Worm (Caenorhabditis elegans) whole organism, early embryonic: Measurements from ENCODE around the gene srt-70.

Source experiments
- B0310.2 ChIP-seq: sonication (generic microtip); optimal IDR thresholded peaks from 2 replicates; lab custom pipeline; 2016; ENCODE audit warnings: mild to moderate bottlenecking, missing genetic modification characterization, missing compliant biosample characterization
- F13C5.2 ChIP-seq: sonication (generic microtip); optimal IDR thresholded peaks from 2 replicates; lab custom pipeline; 2017; ENCODE audit warnings: mild to moderate bottlenecking, missing genetic modification characterization, inconsistent platforms, missing compliant biosample characterization
- aly-1 ChIP-seq: sonication (generic microtip); optimal IDR thresholded peaks from 2 replicates; lab custom pipeline; 2016; ENCODE audit warnings: missing genetic modification characterization, missing compliant biosample characterization
- ama-1 ChIP-seq: fragments of 150-350 bp; optimal IDR thresholded peaks from 2 replicates; lab custom pipeline; 2014
- ceh-13 ChIP-seq: fragments of 200-800 bp; sonication (Bioruptor generic); optimal IDR thresholded peaks from 2 replicates; lab custom pipeline; 2018; ENCODE audit warnings: mild to moderate bottlenecking, missing genetic modification characterization, missing compliant biosample characterization
- ceh-36 ChIP-seq: sonication (generic microtip); optimal IDR thresholded peaks from 2 replicates; lab custom pipeline; 2016; ENCODE audit warnings: missing genetic modification characterization, inconsistent platforms, missing compliant biosample characterization
- ets-7 ChIP-seq: sonication (generic microtip); optimal IDR thresholded peaks from 2 replicates; lab custom pipeline; 2016; ENCODE audit warnings: missing genotype, missing genetic modification characterization, missing compliant biosample characterization
- flt-1 ChIP-seq: fragments of 200-800 bp; sonication (Bioruptor generic); IDR thresholded peaks from 2 replicates; pipeline ENCODE4 v1.3.6; 2022; ENCODE audit warnings: missing genetic modification characterization, missing compliant biosample characterization
- hmbx-1 ChIP-seq: sonication (generic microtip); optimal IDR thresholded peaks from 2 replicates; lab custom pipeline; 2016; ENCODE audit warnings: mild to moderate bottlenecking, missing genetic modification characterization, missing compliant biosample characterization
- hmg-4 ChIP-seq: fragments of 200-800 bp; sonication (Bioruptor generic); optimal IDR thresholded peaks from 2 replicates; lab custom pipeline; 2018; ENCODE audit warnings: mild to moderate bottlenecking, missing genetic modification characterization, missing compliant biosample characterization
- hnd-1 ChIP-seq: sonication (generic microtip); optimal IDR thresholded peaks from 2 replicates; lab custom pipeline; 2016; ENCODE audit warnings: missing genetic modification characterization, missing compliant biosample characterization
- pes-1 ChIP-seq: fragments of 200-800 bp; sonication (Bioruptor generic); IDR thresholded peaks from 2 replicates; pipeline ENCODE4 v1.3.6; 2022; ENCODE audit warnings: missing genetic modification reagents, missing genetic modification characterization, missing compliant biosample characterization
- scrt-1 ChIP-seq: fragments of 200-800 bp; sonication (Bioruptor generic); IDR thresholded peaks from 2 replicates; pipeline ENCODE4 v1.3.6; 2022; ENCODE audit warnings: missing genetic modification characterization, missing compliant biosample characterization
- sea-1 ChIP-seq: fragments of 200-800 bp; sonication (Bioruptor generic); conservative IDR thresholded peaks from 2 replicates; pipeline ENCODE4 v1.3.6; 2022; ENCODE audit warnings: missing genetic modification characterization, missing compliant biosample characterization
- tbx-11 ChIP-seq: fragments of 200-800 bp; sonication (Bioruptor generic); IDR thresholded peaks from 2 replicates; pipeline ENCODE4 v1.3.6; 2022; ENCODE audit warnings: missing genetic modification characterization, missing compliant biosample characterization
- tbx-37 ChIP-seq: fragments of 200-800 bp; sonication (Bioruptor generic); conservative IDR thresholded peaks from 2 replicates; pipeline ENCODE4 v1.3.6; 2022; ENCODE audit warnings: missing genetic modification reagents, missing genetic modification characterization, missing compliant biosample characterization
- tra-4 ChIP-seq: sonication (generic microtip); optimal IDR thresholded peaks from 2 replicates; lab custom pipeline; 2017; ENCODE audit warnings: missing genetic modification characterization, missing compliant biosample characterization

Gene srt-70

DNA sequence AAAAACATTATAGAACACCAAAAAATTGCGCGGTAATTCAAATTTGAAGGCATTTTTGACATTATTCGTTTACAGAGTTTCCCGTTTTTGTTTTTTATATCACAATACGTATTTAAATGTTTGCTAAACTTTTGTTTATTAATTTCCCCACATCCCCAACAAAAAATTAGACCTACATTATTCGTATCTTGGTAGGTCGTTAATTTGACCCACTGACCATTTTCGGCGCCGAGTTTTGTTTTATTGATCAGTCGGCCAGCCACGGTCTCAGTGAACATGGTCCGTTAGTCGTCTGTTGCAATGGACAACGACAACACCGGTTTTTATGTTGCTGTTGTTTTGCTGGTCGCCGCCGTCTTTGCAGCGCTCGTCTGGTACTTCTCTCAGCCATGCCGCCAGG is 19.4 kb downstream of the srt-70 start, which contains the start of gene B0238.15:
B0238.15 (plus strand) TSS at position 301 of the 400 bp plus-strand sequence.
- TF ChIP-seq aly-1 (tag; lab: Kevin White, UChicago) (no peak), B0310.2 (tag; lab: Kevin White, UChicago) (no peak), hnd-1 (tag; lab: Kevin White, UChicago) (no peak), hmbx-1 (no peak), ama-1 (no peak), F13C5.2 (tag; lab: Kevin White, UChicago) (no peak), flt-1 (GFP tag; lab: Robert Waterston, UW) (no peak), pes-1 (GFP tag; lab: Robert Waterston, UW) (no peak), tra-4 (tag; lab: Kevin White, UChicago) (no peak), sea-1 (GFP tag; lab: Robert Waterston, UW) (no peak), ets-7 (no peak), ceh-36 (tag; lab: Kevin White, UChicago) (no peak), scrt-1 (GFP tag; lab: Robert Waterston, UW) (no peak), hmg-4 (GFP tag; lab: Kevin White, UChicago) (no peak), ceh-13 (no peak), tbx-11 (no peak), tbx-37 (no peak)

DNA sequence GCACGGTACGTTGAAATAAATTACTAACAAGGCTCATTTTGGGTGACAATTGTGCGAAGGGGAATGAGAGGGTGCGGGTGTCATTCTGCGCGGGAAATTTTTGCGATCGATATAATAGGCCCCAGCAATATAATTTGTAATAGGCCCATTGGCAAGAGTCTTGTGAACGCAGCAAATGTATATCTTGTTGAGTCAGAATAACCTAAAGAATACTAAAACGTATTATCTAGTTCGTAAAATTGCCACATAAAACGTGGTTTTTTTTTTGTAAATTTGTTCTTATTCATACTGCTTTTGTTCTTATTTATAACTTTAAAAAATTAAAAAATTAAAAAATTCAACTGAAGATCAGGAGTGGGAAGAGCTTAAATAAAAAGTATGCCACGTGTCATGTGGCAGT is 19.9 kb downstream of the srt-70 start, which contains the start of gene C52A10.3:
C52A10.3 (minus strand) TSS at position 101 of the 400 bp plus-strand sequence.
- TF ChIP-seq hmg-4 (GFP tag; lab: Kevin White, UChicago), result no peak
- no peak for TF ChIP-seq hnd-1 (tag; lab: Kevin White, UChicago)
- TF ChIP-seq ets-7, result no peak
- no peak for TF ChIP-seq F13C5.2 (tag; lab: Kevin White, UChicago)
- TF ChIP-seq tbx-11, result no peak
- TF ChIP-seq pes-1 (GFP tag; lab: Robert Waterston, UW), result no peak
- TF ChIP-seq hmbx-1, result no peak
- TF ChIP-seq flt-1 (GFP tag; lab: Robert Waterston, UW), result no peak
- no peak for TF ChIP-seq ceh-36 (tag; lab: Kevin White, UChicago)
- no peak for TF ChIP-seq ceh-13
- no peak for TF ChIP-seq sea-1 (GFP tag; lab: Robert Waterston, UW)
- no peak for TF ChIP-seq scrt-1 (GFP tag; lab: Robert Waterston, UW)
- TF ChIP-seq tra-4 (tag; lab: Kevin White, UChicago), result no peak
- no peak for TF ChIP-seq tbx-37
- TF ChIP-seq B0310.2 (tag; lab: Kevin White, UChicago), result no peak

DNA sequence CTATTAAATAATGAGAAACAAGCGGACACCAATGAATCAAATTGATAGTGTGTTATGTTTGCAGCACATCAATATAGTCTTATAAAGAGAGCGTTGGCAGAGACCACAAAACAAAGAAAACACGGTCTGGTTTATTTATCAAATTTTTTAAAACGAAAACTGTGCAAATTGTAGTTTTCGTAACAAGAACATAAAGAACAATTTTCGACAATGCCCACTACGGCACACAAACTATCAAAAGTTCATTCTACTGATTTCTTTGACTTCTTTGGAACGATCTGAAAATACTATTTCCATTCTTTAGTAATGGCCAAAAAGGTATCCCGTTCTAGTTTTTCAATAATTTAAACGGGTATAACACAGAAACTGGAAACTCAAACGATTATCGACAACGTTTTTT is 22.2 kb downstream of the srt-70 start, which contains the start of gene cest-35.2:
cest-35.2 (minus strand) TSS at position 101 of the 400 bp plus-strand sequence.
- no peak for TF ChIP-seq B0310.2 (tag; lab: Kevin White, UChicago)
- no peak for TF ChIP-seq ceh-36 (tag; lab: Kevin White, UChicago)

DNA sequence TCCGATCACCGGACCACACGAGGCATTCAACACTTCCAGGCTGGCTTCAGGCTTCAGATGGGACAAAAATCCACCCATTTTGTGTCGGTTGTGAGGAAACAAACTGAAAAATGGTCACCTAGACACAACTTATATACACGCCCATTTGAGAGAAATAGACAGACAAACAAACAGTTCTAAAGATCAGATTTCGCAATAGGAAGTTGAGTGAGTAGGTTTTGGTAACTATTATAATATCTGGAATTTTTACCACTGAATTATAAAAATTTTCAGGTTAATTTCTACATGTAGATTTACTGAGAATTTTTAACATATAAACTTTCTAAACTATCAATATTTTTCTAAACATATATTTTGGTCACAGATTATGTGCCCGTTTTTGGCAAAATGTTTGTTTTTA is 25.6 kb downstream of the srt-70 start, which contains the start of gene cest-32:
cest-32 (minus strand) TSS at position 115 of the 400 bp plus-strand sequence.
- no peak for TF ChIP-seq ama-1
- TF ChIP-seq pes-1 (GFP tag; lab: Robert Waterston, UW), result no peak
- TF ChIP-seq tra-4 (tag; lab: Kevin White, UChicago), result no peak
- no peak for TF ChIP-seq flt-1 (GFP tag; lab: Robert Waterston, UW)
- no peak for TF ChIP-seq hnd-1 (tag; lab: Kevin White, UChicago)
- no peak for TF ChIP-seq ets-7

DNA sequence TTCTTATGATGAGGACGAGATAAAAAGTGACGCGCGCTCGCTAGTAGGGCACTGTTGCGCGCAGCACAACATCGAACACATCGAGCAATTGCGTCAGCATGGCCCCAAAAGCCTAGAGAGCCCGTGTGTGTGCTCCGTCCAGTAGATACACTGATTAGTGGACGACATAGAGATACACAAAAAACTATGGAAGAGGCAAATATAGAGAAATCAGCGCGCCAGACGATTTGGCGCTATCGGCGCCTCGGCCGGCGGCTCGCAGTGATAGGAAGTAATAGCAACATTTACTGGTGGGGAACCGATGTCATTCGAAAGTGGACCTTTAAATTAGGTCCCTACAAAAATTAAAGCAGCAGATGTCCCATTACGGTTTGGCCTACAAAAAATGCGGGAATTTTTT is 30.8 kb downstream of the srt-70 start:
- TF ChIP-seq F13C5.2 (tag; lab: Kevin White, UChicago) (no peak), sea-1 (GFP tag; lab: Robert Waterston, UW) (no peak), hmg-4 (GFP tag; lab: Kevin White, UChicago) (no peak), tbx-11 (no peak), pes-1 (GFP tag; lab: Robert Waterston, UW) (no peak), ets-7 (no peak), aly-1 (tag; lab: Kevin White, UChicago) (no peak), flt-1 (GFP tag; lab: Robert Waterston, UW) (no peak), tra-4 (tag; lab: Kevin White, UChicago) (no peak)

DNA sequence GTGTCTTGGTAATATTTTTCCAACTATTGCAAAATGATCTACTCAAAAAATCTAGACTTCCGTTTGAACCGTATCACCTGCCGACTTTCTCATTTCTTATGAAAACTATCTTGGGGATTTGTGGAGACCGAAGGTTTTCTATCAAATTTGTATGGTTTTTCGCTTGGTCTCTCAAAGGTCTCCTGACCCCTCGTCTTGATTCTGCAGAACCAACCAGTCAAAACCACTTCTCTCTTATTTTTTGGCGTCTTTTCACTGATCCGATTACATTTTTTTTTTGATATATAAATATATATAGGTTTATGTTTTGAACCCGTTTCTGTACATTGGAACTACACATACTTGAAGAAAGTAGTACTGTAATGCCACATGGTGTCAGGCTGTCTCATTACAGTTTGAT is 33.7 kb downstream of the srt-70 start:
- TF ChIP-seq sea-1 (GFP tag; lab: Robert Waterston, UW), result no peak
- TF ChIP-seq ceh-36 (tag; lab: Kevin White, UChicago), result no peak
- no peak for TF ChIP-seq pes-1 (GFP tag; lab: Robert Waterston, UW)
- TF ChIP-seq hmbx-1, result no peak
- TF ChIP-seq flt-1 (GFP tag; lab: Robert Waterston, UW), result no peak
- no peak for TF ChIP-seq hmg-4 (GFP tag; lab: Kevin White, UChicago)
- no peak for TF ChIP-seq tbx-37
- no peak for TF ChIP-seq B0310.2 (tag; lab: Kevin White, UChicago)
- TF ChIP-seq aly-1 (tag; lab: Kevin White, UChicago), result no peak
- no peak for TF ChIP-seq hnd-1 (tag; lab: Kevin White, UChicago)
- no peak for TF ChIP-seq tbx-11
- no peak for TF ChIP-seq F13C5.2 (tag; lab: Kevin White, UChicago)

DNA sequence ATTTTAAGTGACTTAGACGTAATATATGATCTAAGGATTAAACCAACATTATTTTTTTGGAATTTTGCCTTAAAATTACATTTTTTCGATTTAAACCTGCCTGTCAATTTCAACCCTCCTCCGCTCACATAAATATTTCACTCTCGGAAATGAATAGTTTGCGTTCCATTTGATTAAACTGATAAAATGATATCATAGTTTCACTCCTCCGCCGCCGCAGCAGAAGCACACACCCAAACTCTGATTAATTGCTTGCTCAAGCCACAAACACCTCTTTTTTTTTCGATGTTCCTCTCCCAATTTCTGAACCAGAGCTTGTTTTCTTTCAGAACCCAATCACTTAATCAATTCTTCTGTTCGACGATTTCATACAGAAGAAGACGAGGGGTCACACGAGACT is 36.3 kb downstream of the srt-70 start, which contains the start of gene Y49G5B.1:
Y49G5B.1 (plus strand) TSS at position 324 of the 400 bp plus-strand sequence.
- TF ChIP-seq tbx-11 (no peak), scrt-1 (GFP tag; lab: Robert Waterston, UW) (no peak), hmg-4 (GFP tag; lab: Kevin White, UChicago) (no peak), ceh-13 (no peak), F13C5.2 (tag; lab: Kevin White, UChicago) (no peak), hnd-1 (tag; lab: Kevin White, UChicago) (no peak), pes-1 (GFP tag; lab: Robert Waterston, UW) (no peak), ama-1 (no peak)

DNA sequence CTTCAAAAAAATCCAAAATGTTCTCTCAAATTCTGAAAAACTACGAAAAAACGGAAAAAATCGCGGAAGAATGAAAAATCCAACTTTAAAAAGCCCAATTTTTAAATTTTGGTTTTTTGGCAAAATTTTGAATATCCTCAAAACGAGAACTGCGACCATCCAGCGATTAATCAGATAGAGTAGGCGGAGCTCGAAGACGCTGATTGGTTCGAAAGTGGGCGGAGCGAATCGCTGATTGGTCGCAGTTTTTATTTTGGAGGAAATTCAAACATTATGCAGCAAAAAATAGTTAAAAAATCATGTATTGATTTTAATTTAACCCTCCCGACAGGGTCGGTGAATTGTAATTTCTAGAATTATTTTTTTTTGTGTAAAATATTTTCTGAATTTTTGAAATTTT is 45.7 kb downstream of the srt-70 start:
- TF ChIP-seq pes-1 (GFP tag; lab: Robert Waterston, UW) (no peak), flt-1 (GFP tag; lab: Robert Waterston, UW) (no peak), ets-7 (no peak), F13C5.2 (tag; lab: Kevin White, UChicago) (no peak), hmbx-1 (no peak), tbx-37 (no peak), ceh-36 (tag; lab: Kevin White, UChicago) (no peak), ama-1 (no peak), scrt-1 (GFP tag; lab: Robert Waterston, UW) (no peak), sea-1 (GFP tag; lab: Robert Waterston, UW) (no peak), aly-1 (tag; lab: Kevin White, UChicago) (no peak), tbx-11 (no peak), B0310.2 (tag; lab: Kevin White, UChicago) (no peak), hmg-4 (GFP tag; lab: Kevin White, UChicago) (no peak), tra-4 (tag; lab: Kevin White, UChicago) (no peak), ceh-13 (no peak), hnd-1 (tag; lab: Kevin White, UChicago) (no peak)
